Worm (Caenorhabditis elegans) whole organism, L4 larva: ENCODE results near the gene nhr-103.

Source experiments
- R02D3.7 ChIP-seq: fragments of 150-350 bp; sonication (generic microtip); optimal IDR thresholded peaks from 3 replicates; lab custom pipeline; 2014; ENCODE audit warnings: missing biosample characterization, missing genetic modification characterization
- attf-4 ChIP-seq: sonication (generic microtip); optimal IDR thresholded peaks from 3 replicates; lab custom pipeline; 2017; ENCODE audit warnings: missing biosample characterization, missing genetic modification characterization
- ceh-20 ChIP-seq: fragments of 200-800 bp; sonication (Bioruptor generic); IDR thresholded peaks from 2 replicates; pipeline ENCODE4 v1.3.6; 2022; ENCODE audit warnings: missing genetic modification reagents, missing genetic modification characterization, missing compliant biosample characterization
- lin-15B ChIP-seq: fragments of 150-350 bp; sonication (generic microtip); optimal IDR thresholded peaks from 3 replicates; lab custom pipeline; 2014; ENCODE audit warnings: missing biosample characterization, missing genetic modification characterization
- nhr-10 ChIP-seq: fragments of 150-350 bp; optimal IDR thresholded peaks from 2 replicates; lab custom pipeline; 2014; ENCODE audit warnings: missing biosample characterization, missing genetic modification characterization
- nhr-111 ChIP-seq: fragments of 200-800 bp; sonication (Bioruptor generic); optimal IDR thresholded peaks from 2 replicates; lab custom pipeline; 2018; ENCODE audit warnings: mild to moderate bottlenecking, missing genetic modification characterization, missing compliant biosample characterization
- unc-39 ChIP-seq: sonication (generic microtip); optimal IDR thresholded peaks from 2 replicates; lab custom pipeline; 2017; ENCODE audit warnings: missing biosample characterization, missing genetic modification characterization
- unc-62 ChIP-seq, 3 experiments: fragments of 150-350 bp in 1 of 3; sonication (generic microtip); optimal IDR thresholded peaks in 2 of 3; peaks in 1 of 3; 1 replicate in 1 of 3; 2 replicates in 2 of 3; lab custom pipeline; 2014 to 2017; ENCODE audit warnings: missing biosample characterization in 3 of 3, missing genetic modification characterization in 3 of 3, missing genetic modification reagents in 3 of 3, missing genotype in 1 of 3
- zfp-2 ChIP-seq: sonication (generic microtip); optimal IDR thresholded peaks from 2 replicates; lab custom pipeline; 2016; ENCODE audit warnings: mild to moderate bottlenecking, missing genetic modification characterization, missing compliant biosample characterization

nhr-103 gene

ce11 chrV:2271750-2272149 is 46.5 kb downstream of the nhr-103 start, which contains the start of gene Y5H2A.1:
Gene Y5H2A.1 (minus strand): TSS chrV:2271850.
- TF ChIP-seq nhr-111: no peak
- no peak for TF ChIP-seq nhr-10 (tag; lab: Kevin White, UChicago)
- TF ChIP-seq ceh-20 (GFP tag; lab: Robert Waterston, UW): no peak
- TF ChIP-seq R02D3.7 (tag; lab: Kevin White, UChicago): no peak
- TF ChIP-seq, all 104 proteins: peak for 0

DNA sequence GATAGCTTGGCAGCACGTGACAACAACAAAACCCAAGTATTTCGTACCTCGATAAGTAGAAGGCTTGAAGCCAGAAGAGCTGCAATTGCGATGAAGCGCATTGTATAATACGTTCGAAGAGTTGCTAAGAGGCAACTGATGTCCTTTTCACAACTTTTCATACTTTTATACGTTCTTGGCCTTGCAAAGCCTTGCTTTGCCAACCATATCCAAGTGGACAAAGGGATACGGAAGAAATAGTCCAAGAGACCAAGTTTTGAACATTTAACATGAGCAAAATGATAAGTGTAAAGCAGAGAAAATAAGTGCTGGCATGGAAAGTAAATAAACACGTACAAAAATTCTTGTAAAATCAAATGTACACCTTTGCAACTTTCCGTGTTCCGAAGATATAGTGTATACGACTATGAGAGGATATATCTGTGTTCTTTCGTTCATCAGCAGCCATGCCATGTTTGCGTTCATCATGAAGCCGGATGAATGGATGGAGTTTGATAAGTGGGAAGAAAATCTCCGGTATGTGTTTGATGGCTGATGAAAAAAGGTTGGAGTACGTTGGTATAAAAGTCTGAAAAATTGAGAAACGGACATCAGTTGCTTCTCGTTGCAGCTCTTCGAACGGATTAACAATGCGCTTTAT is 49.1 kb downstream of the nhr-103 start, which contains the start of the genes Y5H2A.4 and abu-4:
Gene Y5H2A.4, minus strand, starts transcription at position 101 of the 640 bp plus-strand sequence.
Gene abu-4, plus strand, starts transcription at position 590 of the 640 bp plus-strand sequence.
- TF ChIP-seq zfp-2 (tag; lab: Kevin White, UChicago) (no peak), lin-15B (tag; lab: Kevin White, UChicago) (no peak), unc-39 (no peak), attf-4 (tag; lab: Kevin White, UChicago) (no peak), unc-62 (GFP tag; optimal IDR thresholded peaks at IDR 0.05 in 1 of 2; lab: Kevin White, UChicago) (peak in 1 of 2 experiments; percentile 86), unc-62 (tag; optimal IDR thresholded peaks at IDR 0.05; lab: Kevin White, UChicago) (no peak)
